Worm (Caenorhabditis elegans) whole organism, L4/young adult: ENCODE data around the gene C03G6.21.
"Not testable (repeated sequence)": the region's sequence is repeated elsewhere in the genome, so short reads cannot be mapped to it uniquely, and the experiment has no call there.

Experiments used
- W03F9.2 ChIP-seq: fragments of 150-350 bp; optimal IDR thresholded peaks from 2 replicates; lab custom pipeline; 2014; ENCODE audit warnings: missing biosample characterization, missing genetic modification characterization
- dao-5 ChIP-seq: sonication (generic microtip); optimal IDR thresholded peaks from 2 replicates; lab custom pipeline; 2016; ENCODE audit warnings: missing genotype, missing genetic modification characterization, moderate library complexity, missing compliant biosample characterization
- him-1 ChIP-seq: sonication (generic microtip); optimal IDR thresholded peaks from 2 replicates; lab custom pipeline; 2016; ENCODE audit warnings: missing genotype, missing genetic modification reagents, missing genetic modification characterization, missing compliant biosample characterization

C03G6.21 gene

ce11 chrV:7337218-7337617, 19.4 kb downstream of the C03G6.21 start, which contains the start of gene F10G2.7:
Gene F10G2.7 (minus strand): TSS chrV:7337318.
- not testable (repeated sequence) for TF ChIP-seq dao-5 (tag; lab: Kevin White, UChicago); W03F9.2; him-1 (tag; lab: Kevin White, UChicago)

ce11 chrV:7332253-7332652, 24.3 kb downstream of the C03G6.21 start, which contains the start of gene F10G2.1:
Gene F10G2.1 (plus strand): TSS chrV:7332553.
- TF ChIP-seq dao-5 (tag; lab: Kevin White, UChicago) (no peak), W03F9.2 (no peak), him-1 (tag; lab: Kevin White, UChicago) (no peak)

ce11 chrV:7330868-7331267, 25.7 kb downstream of the C03G6.21 start, which contains the start of gene F10G2.2:
Gene F10G2.2 (plus strand): TSS chrV:7331168.
- TF ChIP-seq W03F9.2 (no peak), him-1 (tag; lab: Kevin White, UChicago) (no peak), dao-5 (tag; lab: Kevin White, UChicago) (no peak)

- TF ChIP-seq dao-5 (tag; lab: Kevin White, UChicago): no peak
These were observed 28.5 kb downstream of the C03G6.21 start, which contains the start of gene clec-7 for ce11 chrV:7328092-7328491. Gene clec-7 (plus strand): TSS chrV:7328392.

- TF ChIP-seq W03F9.2 (no peak), him-1 (tag; lab: Kevin White, UChicago) (no peak), dao-5 (tag; lab: Kevin White, UChicago) (no peak)
These were observed 29.7 kb downstream of the C03G6.21 start, which contains the start of gene F10G2.4 for ce11 chrV:7326928-7327327. Gene F10G2.4 (plus strand): TSS chrV:7327228.

- TF ChIP-seq W03F9.2 (no peak), dao-5 (tag; lab: Kevin White, UChicago) (no peak), him-1 (tag; lab: Kevin White, UChicago) (no peak)
These were observed 31.3 kb downstream of the C03G6.21 start, which contains the start of gene srx-92 for ce11 chrV:7325285-7325684. Gene srx-92 (minus strand): TSS chrV:7325385.

- TF ChIP-seq him-1 (tag; lab: Kevin White, UChicago) (no peak), W03F9.2 (no peak), dao-5 (tag; lab: Kevin White, UChicago) (no peak)
These were observed 34.7 kb downstream of the C03G6.21 start, which contains the start of gene F10G2.10 for ce11 chrV:7321915-7322314. Gene F10G2.10 (plus strand): TSS chrV:7322215.

- TF ChIP-seq him-1 (tag; lab: Kevin White, UChicago): no peak
- no peak for TF ChIP-seq dao-5 (tag; lab: Kevin White, UChicago)
- no peak for TF ChIP-seq W03F9.2
These were observed 35.7 kb downstream of the C03G6.21 start, which contains the start of gene lmd-4 for ce11 chrV:7320909-7321308. Gene lmd-4 (minus strand): TSS chrV:7321009.

ce11 chrV:7313233-7313632, 43.4 kb downstream of the C03G6.21 start, which contains the start of gene srx-6:
Gene srx-6 (minus strand): TSS chrV:7313333.
- TF ChIP-seq W03F9.2: no peak
- TF ChIP-seq him-1 (tag; lab: Kevin White, UChicago): no peak
- no peak for TF ChIP-seq dao-5 (tag; lab: Kevin White, UChicago)

- no peak for TF ChIP-seq dao-5 (tag; lab: Kevin White, UChicago)
- no peak for TF ChIP-seq him-1 (tag; lab: Kevin White, UChicago)
- TF ChIP-seq W03F9.2: no peak
These were observed 49.5 kb downstream of the C03G6.21 start, which contains the start of gene F07G11.1 for ce11 chrV:7307089-7307488. Gene F07G11.1 (plus strand): TSS chrV:7307389.
